Fruit fly (Drosophila melanogaster): ENCODE measurements around the gene IM33.

- TF ChIP-seq achi (GFP tag; optimal IDR thresholded peaks at IDR 0.05) (no peak), CG8119 (GFP tag; IDR thresholded peaks at IDR 0.05) (peak; percentile 71), Blimp-1 (GFP tag; optimal IDR thresholded peaks at IDR 0.05) (no peak), Hr39 (GFP tag; optimal IDR thresholded peaks at IDR 0.05) (no peak), CG11902 (GFP tag; optimal IDR thresholded peaks at IDR 0.05) (no peak), Ets96B (tag; optimal IDR thresholded peaks at IDR 0.05) (no peak), CG11762 (GFP tag; optimal IDR thresholded peaks at IDR 0.05; ENCODE audit: insufficient read depth) (no peak), Ets21C (GFP tag; optimal IDR thresholded peaks at IDR 0.05) (no peak)
Measured at dm6 chr2L:3731055-3731454, 34.6 kb upstream of the IM33 start.
